Fruit fly (Drosophila melanogaster) S2 (cell line): ENCODE results near the gene Fbw5.

Source experiments
- CG8478 ChIP-seq: fragments of >200 bp; optimal IDR thresholded peaks from 2 replicates; lab custom pipeline; 2018
- CTCF ChIP-seq, 2 experiments: fragments of >200 bp; optimal IDR thresholded peaks; 2 replicates each; lab custom pipeline; 2018

dm6 chr2L:6051212-6051621, 14.5 kb downstream of the Fbw5 start:
- TF ChIP-seq CG8478 (lab: Kevin White, UChicago) (no peak), CTCF (optimal IDR thresholded peaks at IDR 0.05; lab: Kevin White, UChicago) (no peak)
